Worm (Caenorhabditis elegans) whole organism, L1 larva: ENCODE measurements around the gene F57H12.5.

Source experiments
- C04F5.9 ChIP-seq: sonication (generic microtip); optimal IDR thresholded peaks from 2 replicates; lab custom pipeline; 2016; ENCODE audit warnings: missing genetic modification characterization, missing compliant biosample characterization
- C16A3.4 ChIP-seq: fragments of 150-350 bp; optimal IDR thresholded peaks from 2 replicates; lab custom pipeline; 2014; ENCODE audit warnings: missing biosample characterization, missing genetic modification characterization
- F16B12.6 ChIP-seq: fragments of 150-350 bp; optimal IDR thresholded peaks from 2 replicates; lab custom pipeline; 2014; ENCODE audit warnings: missing biosample characterization, missing genetic modification characterization
- alr-1 ChIP-seq: fragments of 200-800 bp; sonication (Bioruptor generic); optimal IDR thresholded peaks from 2 replicates; lab custom pipeline; 2018; ENCODE audit warnings: borderline replicate concordance, mild to moderate bottlenecking, missing genetic modification characterization, missing compliant biosample characterization
- ama-1 ChIP-seq: fragments of 150-350 bp; optimal IDR thresholded peaks from 2 replicates; lab custom pipeline; 2014
- blmp-1 ChIP-seq: fragments of 150-350 bp; optimal IDR thresholded peaks from 2 replicates; lab custom pipeline; 2014; ENCODE audit warnings: missing biosample characterization, missing genetic modification characterization
- ceh-88 ChIP-seq: fragments of 200-800 bp; sonication (Bioruptor generic); IDR thresholded peaks from 2 replicates; pipeline ENCODE4 v1.3.6; 2022; ENCODE audit warnings: missing genetic modification characterization, missing compliant biosample characterization
- ceh-90 ChIP-seq: sonication (generic microtip); optimal IDR thresholded peaks from 2 replicates; lab custom pipeline; 2016; ENCODE audit warnings: missing genetic modification characterization, missing compliant biosample characterization
- dpl-1 ChIP-seq, 3 experiments: fragments of 150-350 bp in 2 of 3; sonication (generic microtip) in 1 of 3; optimal IDR thresholded peaks; 2 replicates each; lab custom pipeline; 2014 to 2017; ENCODE audit warnings: missing biosample characterization in 3 of 3, missing genetic modification characterization in 3 of 3, missing genetic modification reagents in 3 of 3
- dsc-1 ChIP-seq: sonication (generic microtip); optimal IDR thresholded peaks from 2 replicates; lab custom pipeline; 2016; ENCODE audit warnings: mild to moderate bottlenecking, missing genetic modification characterization, missing compliant biosample characterization
- egl-13 ChIP-seq: sonication (generic microtip); optimal IDR thresholded peaks from 2 replicates; lab custom pipeline; 2016; ENCODE audit warnings: missing genotype, missing genetic modification reagents, missing genetic modification characterization, missing compliant biosample characterization
- elt-2 ChIP-seq: sonication (generic microtip); optimal IDR thresholded peaks from 2 replicates; lab custom pipeline; 2016; ENCODE audit warnings: missing genetic modification characterization, mild to moderate bottlenecking, inconsistent platforms, missing compliant biosample characterization, missing genetic modification reagents
- elt-3 ChIP-seq, 6 experiments: fragments of 150-350 bp in 1 of 6; sonication (generic microtip); optimal IDR thresholded peaks; 2 replicates each; lab custom pipeline; 2017 to 2018; ENCODE audit warnings: missing biosample characterization in 6 of 6, missing genetic modification characterization in 6 of 6, inconsistent platforms in 1 of 6
- ets-5 ChIP-seq: fragments of 200-800 bp; sonication (Bioruptor generic); IDR thresholded peaks from 2 replicates; pipeline ENCODE4 v1.3.6; 2022; ENCODE audit warnings: missing genetic modification characterization, missing compliant biosample characterization
- fkh-10 ChIP-seq: sonication (generic microtip); optimal IDR thresholded peaks from 2 replicates; lab custom pipeline; 2017; ENCODE audit warnings: missing biosample characterization, missing genetic modification reagents, missing genetic modification characterization
- fkh-4 ChIP-seq: sonication (generic microtip); optimal IDR thresholded peaks from 2 replicates; lab custom pipeline; 2016; ENCODE audit warnings: missing compliant biosample characterization, missing genetic modification characterization, borderline replicate concordance
- hpl-2 ChIP-seq: fragments of 150-350 bp; optimal IDR thresholded peaks from 2 replicates; lab custom pipeline; 2014; ENCODE audit warnings: missing biosample characterization, missing genetic modification reagents, missing genetic modification characterization
- isw-1 ChIP-seq: fragments of 200-800 bp; sonication (Bioruptor generic); IDR thresholded peaks from 2 replicates; pipeline ENCODE4 v1.3.6; 2022; ENCODE audit warnings: missing genetic modification characterization, missing compliant biosample characterization
- lin-13 ChIP-seq: fragments of 150-350 bp; optimal IDR thresholded peaks from 2 replicates; lab custom pipeline; 2014; ENCODE audit warnings: missing biosample characterization, missing genetic modification reagents, missing genetic modification characterization
- lin-14 ChIP-seq: fragments of 200-800 bp; sonication (Bioruptor generic); optimal IDR thresholded peaks from 2 replicates; lab custom pipeline; 2018; ENCODE audit warnings: mild to moderate bottlenecking, missing genetic modification characterization, moderate library complexity, missing compliant biosample characterization
- lin-35 ChIP-seq, 2 experiments: fragments of 150-350 bp; optimal IDR thresholded peaks; 2 replicates each; lab custom pipeline; 2014; ENCODE audit warnings: missing biosample characterization in 2 of 2, missing genetic modification characterization in 2 of 2, missing genetic modification reagents in 2 of 2
- lir-3 ChIP-seq: sonication (generic microtip); optimal IDR thresholded peaks from 2 replicates; lab custom pipeline; 2016; ENCODE audit warnings: mild to moderate bottlenecking, missing genetic modification characterization, moderate library complexity, missing compliant biosample characterization; ENCODE audit not compliant: poor library complexity
- mab-9 ChIP-seq: fragments of 200-800 bp; sonication (Bioruptor generic); IDR thresholded peaks from 2 replicates; pipeline ENCODE4 v1.3.6; 2022; ENCODE audit warnings: missing genetic modification reagents, missing genetic modification characterization, missing compliant biosample characterization
- mep-1 ChIP-seq: fragments of 150-350 bp; optimal IDR thresholded peaks from 2 replicates; lab custom pipeline; 2014; ENCODE audit warnings: missing biosample characterization, missing genetic modification characterization
- nhr-11 ChIP-seq: fragments of 150-350 bp; optimal IDR thresholded peaks from 2 replicates; lab custom pipeline; 2014; ENCODE audit warnings: missing biosample characterization, missing genetic modification characterization
- nhr-12 ChIP-seq: sonication (generic microtip); optimal IDR thresholded peaks from 2 replicates; lab custom pipeline; 2017; ENCODE audit warnings: missing biosample characterization, missing genetic modification characterization
- nhr-237 ChIP-seq: fragments of 150-350 bp; optimal IDR thresholded peaks from 2 replicates; lab custom pipeline; 2014; ENCODE audit warnings: missing biosample characterization, missing genetic modification characterization
- nhr-71 ChIP-seq: sonication (generic microtip); optimal IDR thresholded peaks from 2 replicates; lab custom pipeline; 2016; ENCODE audit warnings: mild to moderate bottlenecking, missing genetic modification characterization, moderate library complexity, missing compliant biosample characterization
- nhr-76 ChIP-seq: sonication (generic microtip); optimal IDR thresholded peaks from 2 replicates; lab custom pipeline; 2017; ENCODE audit warnings: missing biosample characterization, missing genetic modification characterization
- nhr-85 ChIP-seq: sonication (generic microtip); peaks from one replicate; lab custom pipeline; 2016; ENCODE audit warnings: missing genetic modification characterization, inconsistent platforms, missing compliant biosample characterization
- pag-3 ChIP-seq: sonication (generic microtip); optimal IDR thresholded peaks from 2 replicates; lab custom pipeline; 2017; ENCODE audit warnings: missing genetic modification characterization, mild to moderate bottlenecking, missing compliant biosample characterization, antibody characterized with exemption, borderline replicate concordance; ENCODE audit not compliant: insufficient read depth
- pqm-1 ChIP-seq: sonication (generic microtip); optimal IDR thresholded peaks from 3 replicates; lab custom pipeline; 2017; ENCODE audit warnings: missing biosample characterization, missing genetic modification characterization
- sox-4 ChIP-seq: sonication (generic microtip); optimal IDR thresholded peaks from 2 replicates; lab custom pipeline; 2016; ENCODE audit warnings: missing genetic modification characterization, missing compliant biosample characterization
- tbx-2 ChIP-seq: sonication (generic microtip); optimal IDR thresholded peaks from 2 replicates; lab custom pipeline; 2016; ENCODE audit warnings: missing genetic modification characterization, missing compliant biosample characterization
- tlp-1 ChIP-seq: fragments of 150-350 bp; optimal IDR thresholded peaks from 2 replicates; lab custom pipeline; 2014; ENCODE audit warnings: missing biosample characterization, missing genetic modification characterization
- unc-130 ChIP-seq: fragments of 150-350 bp; optimal IDR thresholded peaks from 2 replicates; lab custom pipeline; 2017; ENCODE audit warnings: missing biosample characterization, missing genetic modification characterization, inconsistent platforms
- unc-30 ChIP-seq: sonication (generic microtip); optimal IDR thresholded peaks from 2 replicates; lab custom pipeline; 2017; ENCODE audit warnings: missing biosample characterization, missing genetic modification characterization
- unc-98 ChIP-seq: fragments of 200-800 bp; sonication (Bioruptor generic); IDR thresholded peaks from 2 replicates; pipeline ENCODE4 v1.3.6; 2022; ENCODE audit warnings: missing genetic modification characterization, missing compliant biosample characterization
- vab-15 ChIP-seq: sonication (generic microtip); optimal IDR thresholded peaks from 2 replicates; lab custom pipeline; 2017; ENCODE audit warnings: missing genotype, mild to moderate bottlenecking, missing genetic modification characterization, missing compliant biosample characterization
- xbp-1 ChIP-seq: sonication (generic microtip); optimal IDR thresholded peaks from 2 replicates; lab custom pipeline; 2016; ENCODE audit warnings: missing genetic modification characterization, missing compliant biosample characterization
- zip-4 ChIP-seq: fragments of 200-800 bp; sonication (Bioruptor generic); optimal IDR thresholded peaks from 2 replicates; lab custom pipeline; 2018; ENCODE audit warnings: mild to moderate bottlenecking, missing genetic modification characterization, moderate library complexity, missing compliant biosample characterization

Gene F57H12.5

DNA sequence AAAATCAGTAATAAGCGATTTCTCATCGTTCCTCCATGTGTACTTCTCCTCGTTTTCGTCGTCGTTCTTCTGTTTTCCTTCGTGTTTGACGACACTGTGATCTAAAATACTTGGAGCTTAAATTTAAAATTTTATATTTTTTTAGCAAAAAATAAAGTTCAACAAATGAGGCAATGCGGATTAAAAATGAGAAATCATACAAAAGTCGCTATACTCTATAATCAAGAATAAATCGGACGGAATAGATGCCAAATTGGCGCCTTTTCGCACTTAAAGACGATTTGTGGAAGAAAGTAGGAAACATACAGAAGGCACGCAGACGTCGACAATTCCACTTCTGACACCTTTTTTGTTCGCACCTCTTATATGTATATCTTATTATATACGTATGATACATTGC lies 36.9 kb downstream of the F57H12.5 start, which contains the start of gene rig-4:
TSS of gene rig-4 (minus strand) at position 101 of the 400 bp plus-strand sequence.
- TF ChIP-seq elt-2 (tag; lab: Kevin White, UChicago) (no peak), pqm-1 (tag; lab: Kevin White, UChicago) (no peak), C04F5.9 (tag; lab: Kevin White, UChicago) (no peak), dsc-1 (tag; lab: Kevin White, UChicago) (no peak), unc-30 (tag; lab: Kevin White, UChicago) (no peak), xbp-1 (no peak), pag-3 (no peak)

DNA sequence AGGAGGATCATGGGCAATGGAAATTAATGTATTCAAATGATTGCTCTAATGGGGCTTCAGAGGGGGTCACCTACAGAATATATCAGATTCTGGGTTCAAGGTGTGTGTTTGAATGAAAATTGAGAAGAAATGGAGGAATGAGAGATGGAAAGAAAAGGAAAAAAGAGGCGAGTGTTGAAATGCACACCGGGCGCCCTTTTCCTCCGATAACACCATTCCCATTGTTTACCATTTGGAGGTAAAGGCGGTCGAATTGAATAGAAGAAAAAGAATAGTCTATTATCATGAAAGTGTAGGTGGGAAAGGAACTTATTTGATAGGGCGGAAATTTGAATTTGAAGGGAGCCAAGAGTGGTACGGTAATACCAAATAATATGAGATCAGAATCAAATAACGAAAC lies 38.3 kb downstream of the F57H12.5 start:
- TF ChIP-seq lin-14 (GFP tag; lab: Kevin White, UChicago) (no peak), ceh-88 (GFP tag; lab: Robert Waterston, UW) (no peak), elt-2 (tag; lab: Kevin White, UChicago) (peak; percentile 18)

DNA sequence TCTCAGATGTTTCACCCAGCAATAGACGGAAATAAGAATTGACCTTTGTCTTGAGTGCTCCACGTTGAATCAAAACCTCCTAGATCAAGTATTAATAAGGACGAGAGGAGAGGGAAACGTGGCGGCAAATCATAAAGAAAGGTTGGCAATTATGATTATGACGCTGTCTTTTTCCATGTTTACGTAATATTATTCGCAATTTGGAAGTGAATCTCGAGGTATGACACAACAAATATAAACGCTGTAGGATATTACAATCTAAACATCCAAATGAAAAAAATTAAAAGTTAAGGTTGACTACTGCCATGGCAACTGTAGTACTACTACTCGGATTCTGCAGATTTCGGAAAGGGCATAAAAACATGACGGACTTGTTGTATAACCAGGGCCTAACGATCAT lies 39.1 kb downstream of the F57H12.5 start:
- TF ChIP-seq hpl-2 (GFP tag; lab: Kevin White, UChicago) (no peak), F16B12.6 (tag; lab: Kevin White, UChicago) (no peak), lin-13 (no peak), C16A3.4 (tag; lab: Kevin White, UChicago) (no peak), lir-3 (tag; lab: Kevin White, UChicago) (no peak), ama-1 (no peak)

- TF ChIP-seq nhr-76 (tag; lab: Kevin White, UChicago): no peak
- TF ChIP-seq C16A3.4 (tag; lab: Kevin White, UChicago): no peak
- no peak for TF ChIP-seq ceh-90 (tag; lab: Kevin White, UChicago)
- no peak for TF ChIP-seq tbx-2
- no peak for TF ChIP-seq alr-1 (tag; lab: Kevin White, UChicago)
- no peak for TF ChIP-seq C04F5.9 (tag; lab: Kevin White, UChicago)
- TF ChIP-seq unc-98 (GFP tag; lab: Robert Waterston, UW): no peak
- TF ChIP-seq nhr-12 (tag; lab: Kevin White, UChicago): no peak
- no peak for TF ChIP-seq mep-1 (tag; lab: Kevin White, UChicago)
- TF ChIP-seq zip-4 (GFP tag; lab: Kevin White, UChicago): no peak
- no peak for TF ChIP-seq nhr-85 (tag; lab: Kevin White, UChicago)
- TF ChIP-seq pqm-1 (tag; lab: Kevin White, UChicago): no peak
- TF ChIP-seq ama-1: no peak
- TF ChIP-seq ets-5: no peak
- TF ChIP-seq hpl-2 (GFP tag; lab: Kevin White, UChicago): no peak
- TF ChIP-seq, all 84 proteins: peak for 0
These were observed 40.4 kb downstream of the F57H12.5 start for ce11 chrIV:8007549-8007948.

ce11 chrIV:8008137-8008536 lies 41.0 kb downstream of the F57H12.5 start:
- TF ChIP-seq dpl-1 (GFP tag; optimal IDR thresholded peaks at IDR 0.05; lab: Kevin White, UChicago) (no peak), lin-13 (no peak), zip-4 (GFP tag; lab: Kevin White, UChicago) (no peak), fkh-10 (GFP tag; lab: Kevin White, UChicago) (no peak), fkh-4 (no peak)

DNA sequence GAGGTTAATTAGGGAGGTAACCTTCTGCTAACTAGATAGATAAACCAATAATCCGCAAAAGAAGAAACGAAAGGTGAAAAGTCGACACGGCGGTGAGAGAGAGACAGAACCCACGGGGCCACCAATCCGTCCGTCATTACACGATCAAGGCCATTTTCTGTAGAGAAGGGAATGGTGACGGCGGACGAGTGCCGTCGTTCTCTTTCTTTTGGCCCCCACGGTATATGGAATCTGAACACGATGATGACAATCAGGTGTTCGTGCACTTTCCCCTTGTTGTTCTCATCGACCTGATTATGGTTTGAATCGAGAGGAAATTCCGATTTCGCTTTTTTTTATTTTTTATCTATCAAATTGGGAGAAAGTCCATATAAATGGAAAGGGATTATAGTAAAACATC lies 42.3 kb downstream of the F57H12.5 start:
- peak; percentile 91 for TF ChIP-seq blmp-1 (tag; lab: Kevin White, UChicago)
- peak; percentile 60 for TF ChIP-seq lin-14 (GFP tag; lab: Kevin White, UChicago)
- no peak for TF ChIP-seq sox-4 (tag; lab: Kevin White, UChicago)
- TF ChIP-seq nhr-11 (tag; lab: Kevin White, UChicago): no peak
- TF ChIP-seq unc-130: no peak
- no peak for TF ChIP-seq isw-1 (GFP tag; lab: Robert Waterston, UW)
- peak; percentile 76 for TF ChIP-seq nhr-85 (tag; lab: Kevin White, UChicago)
- no peak for TF ChIP-seq tlp-1
- peak in 1 of 6 experiments; percentile 31 for TF ChIP-seq elt-3 (tag; optimal IDR thresholded peaks at IDR 0.05; lab: Kevin White, UChicago)
- no peak for TF ChIP-seq lin-35 (GFP tag; optimal IDR thresholded peaks at IDR 0.05; lab: Kevin White, UChicago)
- TF ChIP-seq egl-13 (tag; lab: Kevin White, UChicago): no peak
- no peak for TF ChIP-seq nhr-71 (tag; lab: Kevin White, UChicago)
- no peak for TF ChIP-seq C04F5.9 (tag; lab: Kevin White, UChicago)
- TF ChIP-seq lin-13: no peak
- no peak for TF ChIP-seq mep-1 (tag; lab: Kevin White, UChicago)
- TF ChIP-seq vab-15: no peak
- no peak for TF ChIP-seq mab-9 (GFP tag; lab: Robert Waterston, UW)
- TF ChIP-seq fkh-4: no peak
- no peak for TF ChIP-seq F16B12.6 (tag; lab: Kevin White, UChicago)
- no peak for TF ChIP-seq nhr-237 (tag; lab: Kevin White, UChicago)
